Worm (Caenorhabditis elegans) whole organism, L3 larva: Measurements from ENCODE around the gene clp-1.

ENCODE experiments used
- R02D3.7 ChIP-seq: fragments of 150-350 bp; optimal IDR thresholded peaks from 2 replicates; lab custom pipeline; 2014; ENCODE audit warnings: missing biosample characterization, missing genetic modification characterization
- ZK546.5 ChIP-seq: sonication (generic microtip); optimal IDR thresholded peaks from 2 replicates; lab custom pipeline; 2017; ENCODE audit warnings: missing biosample characterization, missing genetic modification characterization
- aly-2 ChIP-seq: fragments of 150-350 bp; optimal IDR thresholded peaks from 2 replicates; lab custom pipeline; 2014; ENCODE audit warnings: missing biosample characterization, missing genetic modification characterization
- ama-1 ChIP-seq: fragments of 150-350 bp; optimal IDR thresholded peaks from 2 replicates; lab custom pipeline; 2018
- ceh-16 ChIP-seq: sonication (generic microtip); optimal IDR thresholded peaks from 2 replicates; lab custom pipeline; 2017; ENCODE audit warnings: missing biosample characterization, missing genetic modification characterization
- ceh-82 ChIP-seq: fragments of 150-350 bp; optimal IDR thresholded peaks from 2 replicates; lab custom pipeline; 2014; ENCODE audit warnings: missing biosample characterization, missing genetic modification characterization
- ceh-9 ChIP-seq: sonication (generic microtip); optimal IDR thresholded peaks from 2 replicates; lab custom pipeline; 2018; ENCODE audit warnings: missing biosample characterization, missing genetic modification characterization
- daf-12 ChIP-seq: fragments of 150-350 bp; optimal IDR thresholded peaks from 2 replicates; lab custom pipeline; 2014; ENCODE audit warnings: missing biosample characterization, missing genetic modification reagents, missing genetic modification characterization
- elt-2 ChIP-seq: sonication (generic microtip); optimal IDR thresholded peaks from 2 replicates; lab custom pipeline; 2016; ENCODE audit warnings: missing genetic modification reagents, mild to moderate bottlenecking, missing genetic modification characterization, missing compliant biosample characterization
- elt-3 ChIP-seq, 3 experiments: fragments of 150-350 bp in 1 of 3; sonication (generic microtip) in 2 of 3; optimal IDR thresholded peaks; 2 replicates in 2 of 3; 4 replicates in 1 of 3; lab custom pipeline; 2014 to 2017; ENCODE audit warnings: missing biosample characterization in 3 of 3, missing genetic modification characterization in 3 of 3
- eor-1 ChIP-seq, 2 experiments: fragments of 150-350 bp; optimal IDR thresholded peaks; 2 replicates each; lab custom pipeline; 2014 to 2018; ENCODE audit warnings: missing biosample characterization in 2 of 2, missing genetic modification characterization in 2 of 2
- fkh-10 ChIP-seq: sonication (generic microtip); optimal IDR thresholded peaks from 2 replicates; lab custom pipeline; 2017; ENCODE audit warnings: missing biosample characterization, missing genetic modification reagents, missing genetic modification characterization
- fkh-2 ChIP-seq: fragments of 150-350 bp; optimal IDR thresholded peaks from 2 replicates; lab custom pipeline; 2014; ENCODE audit warnings: missing biosample characterization, missing genetic modification reagents, missing genetic modification characterization
- fos-1 ChIP-seq: fragments of 150-350 bp; optimal IDR thresholded peaks from 2 replicates; lab custom pipeline; 2014; ENCODE audit warnings: missing biosample characterization, missing genetic modification characterization
- jun-1 ChIP-seq: fragments of 150-350 bp; optimal IDR thresholded peaks from 2 replicates; lab custom pipeline; 2014; ENCODE audit warnings: missing biosample characterization, missing genetic modification reagents, missing genetic modification characterization
- lin-15B ChIP-seq: fragments of 150-350 bp; optimal IDR thresholded peaks from 2 replicates; lab custom pipeline; 2014; ENCODE audit warnings: missing biosample characterization, missing genetic modification characterization
- lin-39 ChIP-seq: fragments of 150-350 bp; optimal IDR thresholded peaks from 2 replicates; lab custom pipeline; 2018; ENCODE audit warnings: missing biosample characterization, missing genetic modification reagents, missing genetic modification characterization
- lsy-12 ChIP-seq: sonication (generic microtip); optimal IDR thresholded peaks from 2 replicates; lab custom pipeline; 2016; ENCODE audit warnings: mild to moderate bottlenecking, missing genetic modification characterization, missing compliant biosample characterization
- mdl-1 ChIP-seq: fragments of 150-350 bp; optimal IDR thresholded peaks from 2 replicates; lab custom pipeline; 2014; ENCODE audit warnings: missing biosample characterization, missing genetic modification characterization
- mml-1 ChIP-seq: fragments of 150-350 bp; sonication (generic microtip); optimal IDR thresholded peaks from 3 replicates; lab custom pipeline; 2014; ENCODE audit warnings: missing biosample characterization, missing genetic modification characterization
- nfya-1 ChIP-seq: sonication (generic microtip); optimal IDR thresholded peaks from 2 replicates; lab custom pipeline; 2017; ENCODE audit warnings: missing genetic modification characterization, mild to moderate bottlenecking, missing compliant biosample characterization, antibody characterized with exemption, moderate library complexity; ENCODE audit not compliant: insufficient read depth
- nhr-12 ChIP-seq: fragments of 150-350 bp; optimal IDR thresholded peaks from 2 replicates; lab custom pipeline; 2014; ENCODE audit warnings: missing biosample characterization, missing genetic modification characterization
- nhr-23 ChIP-seq: fragments of 150-350 bp; optimal IDR thresholded peaks from 2 replicates; lab custom pipeline; 2014; ENCODE audit warnings: missing biosample characterization, missing genetic modification reagents, missing genetic modification characterization
- nhr-237 ChIP-seq: fragments of 150-350 bp; optimal IDR thresholded peaks from 2 replicates; lab custom pipeline; 2014; ENCODE audit warnings: missing biosample characterization, missing genetic modification characterization
- nhr-25 ChIP-seq: sonication (generic microtip); optimal IDR thresholded peaks from 2 replicates; lab custom pipeline; 2017; ENCODE audit warnings: missing biosample characterization, missing genetic modification characterization
- nhr-43 ChIP-seq: sonication (generic microtip); optimal IDR thresholded peaks from 2 replicates; lab custom pipeline; 2016; ENCODE audit warnings: mild to moderate bottlenecking, missing genetic modification characterization, missing compliant biosample characterization; ENCODE audit not compliant: poor library complexity, severe bottlenecking
- nhr-77 ChIP-seq: fragments of 150-350 bp; optimal IDR thresholded peaks from 2 replicates; lab custom pipeline; 2014; ENCODE audit warnings: missing biosample characterization, missing genetic modification characterization
- pha-4 ChIP-seq: fragments of 150-350 bp; optimal IDR thresholded peaks from 2 replicates; lab custom pipeline; 2014; ENCODE audit warnings: missing biosample characterization, missing genetic modification reagents, missing genetic modification characterization
- pqm-1 ChIP-seq: fragments of 150-350 bp; optimal IDR thresholded peaks from 2 replicates; lab custom pipeline; 2017; ENCODE audit warnings: missing biosample characterization, missing genetic modification characterization, inconsistent platforms
- sea-2 ChIP-seq: fragments of 150-350 bp; sonication (generic microtip); optimal IDR thresholded peaks from 4 replicates; lab custom pipeline; 2014; ENCODE audit warnings: missing biosample characterization, missing genetic modification reagents, missing genetic modification characterization
- skn-1 ChIP-seq: fragments of 150-350 bp; optimal IDR thresholded peaks from 2 replicates; lab custom pipeline; 2014; ENCODE audit warnings: missing biosample characterization, missing genetic modification characterization
- snpc-4 ChIP-seq: fragments of 150-350 bp; optimal IDR thresholded peaks from 2 replicates; lab custom pipeline; 2014; ENCODE audit warnings: missing biosample characterization, missing genetic modification characterization
- tbx-2 ChIP-seq: sonication (generic microtip); optimal IDR thresholded peaks from 2 replicates; lab custom pipeline; 2016; ENCODE audit warnings: mild to moderate bottlenecking, missing genetic modification characterization, missing compliant biosample characterization
- unc-39 ChIP-seq: sonication (generic microtip); optimal IDR thresholded peaks from 4 replicates; lab custom pipeline; 2017; ENCODE audit warnings: missing biosample characterization, missing genetic modification characterization
- zag-1 ChIP-seq: fragments of 150-350 bp; optimal IDR thresholded peaks from 2 replicates; lab custom pipeline; 2014; ENCODE audit warnings: missing biosample characterization, missing genetic modification characterization
- ztf-11 ChIP-seq: fragments of 150-350 bp; optimal IDR thresholded peaks from 2 replicates; lab custom pipeline; 2014; ENCODE audit warnings: missing biosample characterization, missing genetic modification characterization
- ztf-4 ChIP-seq: fragments of 150-350 bp; optimal IDR thresholded peaks from 2 replicates; lab custom pipeline; 2014; ENCODE audit warnings: missing biosample characterization, missing genetic modification characterization

clp-1 gene

ce11 chrIII:7973201-7973767 lies 6.5 kb upstream of the clp-1 start, which contains the start of the genes eef-1B.1 and aco-2 (continued):
- TF ChIP-seq nhr-23 (tag; lab: Kevin White, UChicago) = peak; percentile 98
- no peak for TF ChIP-seq ceh-16 (tag; lab: Kevin White, UChicago)
- TF ChIP-seq fos-1 (tag; lab: Kevin White, UChicago) = no peak
- TF ChIP-seq ceh-9 (tag; lab: Kevin White, UChicago) = no peak
- TF ChIP-seq nhr-12 (tag; lab: Kevin White, UChicago) = no peak
- peak; percentile 82 for TF ChIP-seq pqm-1
- no peak for TF ChIP-seq ZK546.5
- TF ChIP-seq nhr-43 (tag; lab: Kevin White, UChicago) = peak; percentile 89
- TF ChIP-seq fkh-10 = peak; percentile 54
- peak; percentile 86 for TF ChIP-seq ama-1 (lab: Kevin White, UChicago)
- no peak for TF ChIP-seq eor-1 (tag; optimal IDR thresholded peaks at IDR 0.05; lab: Kevin White, UChicago)
- TF ChIP-seq snpc-4 (tag; lab: Kevin White, UChicago) = peak; percentile 85
- peak; percentile 72 for TF ChIP-seq tbx-2
- no peak for TF ChIP-seq fkh-2
- TF ChIP-seq skn-1 (tag; lab: Kevin White, UChicago) = peak; percentile 85
- TF ChIP-seq R02D3.7 = peak; percentile 85
- TF ChIP-seq ceh-82 (tag; lab: Kevin White, UChicago) = peak; percentile 73
- TF ChIP-seq elt-3 (tag; optimal IDR thresholded peaks at IDR 0.05; lab: Kevin White, UChicago) = no peak
- TF ChIP-seq lsy-12 (tag; lab: Kevin White, UChicago) = peak; percentile 91

ce11 chrIII:7973968-7974607 lies 5.7 kb upstream of the clp-1 start:
- TF ChIP-seq ztf-4 (tag; lab: Kevin White, UChicago) = peak; percentile 19
- peak; percentile 54 for TF ChIP-seq elt-2
- TF ChIP-seq nhr-25 (tag; lab: Kevin White, UChicago) = peak; percentile 24
- no peak for TF ChIP-seq ceh-9 (tag; lab: Kevin White, UChicago)
- no peak for TF ChIP-seq eor-1 (tag; optimal IDR thresholded peaks at IDR 0.05; lab: Kevin White, UChicago)
- TF ChIP-seq nhr-12 (tag; lab: Kevin White, UChicago) = no peak
- TF ChIP-seq mdl-1 = no peak
- TF ChIP-seq daf-12 (tag; lab: Kevin White, UChicago) = no peak
- TF ChIP-seq pha-4 (tag; lab: Kevin White, UChicago) = peak; percentile 71
- peak; percentile 60 for TF ChIP-seq jun-1
- TF ChIP-seq aly-2 = no peak
- peak; percentile 42 for TF ChIP-seq skn-1 (tag; lab: Kevin White, UChicago)
- peak; percentile 26 for TF ChIP-seq pqm-1
- no peak for TF ChIP-seq unc-39 (tag; lab: Kevin White, UChicago)
- peak; percentile 9 for TF ChIP-seq lin-39 (tag; lab: Kevin White, UChicago)
- TF ChIP-seq nhr-43 (tag; lab: Kevin White, UChicago) = peak; percentile 15
- TF ChIP-seq nfya-1 (tag; lab: Kevin White, UChicago) = no peak

- TF ChIP-seq ZK546.5 = no peak
- TF ChIP-seq mdl-1 = no peak
- TF ChIP-seq elt-2 = peak; percentile 19
- no peak for TF ChIP-seq nhr-25 (tag; lab: Kevin White, UChicago)
- TF ChIP-seq ama-1 (lab: Kevin White, UChicago) = peak; percentile 65
- TF ChIP-seq pqm-1 = no peak
- TF ChIP-seq mml-1 = no peak
- TF ChIP-seq nhr-43 (tag; lab: Kevin White, UChicago) = peak; percentile 28
- peak; percentile 14 for TF ChIP-seq lsy-12 (tag; lab: Kevin White, UChicago)
- no peak for TF ChIP-seq nhr-77 (tag; lab: Kevin White, UChicago)
- TF ChIP-seq ztf-11 = no peak
- no peak for TF ChIP-seq sea-2
- TF ChIP-seq nhr-12 (tag; lab: Kevin White, UChicago) = no peak
- peak; percentile 22 for TF ChIP-seq R02D3.7
- no peak for TF ChIP-seq ceh-82 (tag; lab: Kevin White, UChicago)
- no peak for TF ChIP-seq lin-15B
These were observed 2.5 kb upstream of the clp-1 start for ce11 chrIII:7977224-7977623.

- no peak for TF ChIP-seq eor-1 (tag; optimal IDR thresholded peaks at IDR 0.05; lab: Kevin White, UChicago)
- no peak for TF ChIP-seq ztf-4 (tag; lab: Kevin White, UChicago)
- TF ChIP-seq zag-1 (tag; lab: Kevin White, UChicago) = no peak
- TF ChIP-seq lsy-12 (tag; lab: Kevin White, UChicago) = no peak
- TF ChIP-seq nhr-237 (tag; lab: Kevin White, UChicago) = no peak
- TF ChIP-seq pha-4 (tag; lab: Kevin White, UChicago) = no peak
- no peak for TF ChIP-seq aly-2
- TF ChIP-seq daf-12 (tag; lab: Kevin White, UChicago) = no peak
- TF ChIP-seq fkh-10 = no peak
- TF ChIP-seq ama-1 (lab: Kevin White, UChicago) = no peak
- no peak for TF ChIP-seq mml-1
- TF ChIP-seq ceh-9 (tag; lab: Kevin White, UChicago) = no peak
These were observed 2.0 kb upstream of the clp-1 start, which contains the start of gene C06G4.4 for ce11 chrIII:7977777-7978176. Gene C06G4.4, minus strand, starts transcription at chrIII:7977812.
